Worm (Caenorhabditis elegans) whole organism, late embryonic: ENCODE measurements around the gene msp-40.

Source experiments
- C08G9.2 ChIP-seq: sonication (generic microtip); optimal IDR thresholded peaks from 2 replicates; lab custom pipeline; 2016; ENCODE audit warnings: mild to moderate bottlenecking, missing genetic modification characterization, moderate library complexity, missing compliant biosample characterization
- C38D4.7 ChIP-seq: fragments of 200-800 bp; sonication (Bioruptor generic); optimal IDR thresholded peaks from 2 replicates; lab custom pipeline; 2018; ENCODE audit warnings: mild to moderate bottlenecking, missing genetic modification characterization, moderate library complexity, missing compliant biosample characterization
- F13H6.1 ChIP-seq: sonication (generic microtip); optimal IDR thresholded peaks from 2 replicates; lab custom pipeline; 2016; ENCODE audit warnings: missing genetic modification characterization, missing compliant biosample characterization
- K09A11.1 ChIP-seq: sonication (generic microtip); optimal IDR thresholded peaks from 2 replicates; lab custom pipeline; 2017; ENCODE audit warnings: antibody characterized with exemption, mild to moderate bottlenecking, missing genetic modification characterization, missing compliant biosample characterization; ENCODE audit not compliant: insufficient read depth
- T23F11.4 ChIP-seq: fragments of 200-800 bp; sonication (Bioruptor generic); optimal IDR thresholded peaks from 2 replicates; lab custom pipeline; 2018; ENCODE audit warnings: mild to moderate bottlenecking, missing genetic modification characterization, missing compliant biosample characterization
- ahr-1 ChIP-seq: sonication (generic microtip); optimal IDR thresholded peaks from 2 replicates; lab custom pipeline; 2016; ENCODE audit warnings: missing genetic modification characterization, missing compliant biosample characterization
- ceh-14 ChIP-seq: sonication (generic microtip); optimal IDR thresholded peaks from 2 replicates; lab custom pipeline; 2016; ENCODE audit warnings: missing genotype, missing genetic modification characterization, missing compliant biosample characterization
- ceh-18 ChIP-seq: sonication (generic microtip); optimal IDR thresholded peaks from 2 replicates; lab custom pipeline; 2016; ENCODE audit warnings: missing genetic modification characterization, missing compliant biosample characterization
- ceh-2 ChIP-seq: sonication (generic microtip); optimal IDR thresholded peaks from 2 replicates; lab custom pipeline; 2016; ENCODE audit warnings: missing genotype, missing genetic modification characterization, missing compliant biosample characterization
- ceh-24 ChIP-seq: sonication (generic microtip); optimal IDR thresholded peaks from 2 replicates; lab custom pipeline; 2016; ENCODE audit warnings: mild to moderate bottlenecking, missing genetic modification characterization, missing compliant biosample characterization
- ceh-34 ChIP-seq: sonication (generic microtip); optimal IDR thresholded peaks from 2 replicates; lab custom pipeline; 2016; ENCODE audit warnings: mild to moderate bottlenecking, missing genetic modification characterization, missing compliant biosample characterization
- ceh-45 ChIP-seq: fragments of 200-800 bp; sonication (Bioruptor generic); IDR thresholded peaks from 2 replicates; pipeline ENCODE4 v1.3.6; 2022; ENCODE audit warnings: missing genetic modification reagents, missing genetic modification characterization, missing compliant biosample characterization
- ceh-48 ChIP-seq: sonication (generic microtip); optimal IDR thresholded peaks from 2 replicates; lab custom pipeline; 2016; ENCODE audit warnings: missing genetic modification characterization, inconsistent platforms, missing compliant biosample characterization
- ceh-6 ChIP-seq: fragments of 200-800 bp; sonication (Bioruptor generic); optimal IDR thresholded peaks from 2 replicates; lab custom pipeline; 2018; ENCODE audit warnings: mild to moderate bottlenecking, missing genetic modification characterization, missing compliant biosample characterization
- ceh-9 ChIP-seq: sonication (generic microtip); optimal IDR thresholded peaks from 2 replicates; lab custom pipeline; 2016; ENCODE audit warnings: mild to moderate bottlenecking, missing genetic modification characterization, inconsistent platforms, missing compliant biosample characterization
- che-1 ChIP-seq: sonication (generic microtip); optimal IDR thresholded peaks from 2 replicates; lab custom pipeline; 2016; ENCODE audit warnings: mild to moderate bottlenecking, missing genetic modification characterization, missing compliant biosample characterization
- dmd-4 ChIP-seq: sonication (generic microtip); optimal IDR thresholded peaks from 2 replicates; lab custom pipeline; 2016; ENCODE audit warnings: borderline replicate concordance, missing genetic modification characterization, missing compliant biosample characterization
- elt-2 ChIP-seq: sonication (generic microtip); optimal IDR thresholded peaks from 2 replicates; lab custom pipeline; 2016; ENCODE audit warnings: missing genetic modification reagents, missing genetic modification characterization, missing compliant biosample characterization
- eyg-1 ChIP-seq: sonication (generic microtip); optimal IDR thresholded peaks from 2 replicates; lab custom pipeline; 2016; ENCODE audit warnings: missing genotype, missing genetic modification characterization, missing compliant biosample characterization
- fax-1 ChIP-seq: sonication (generic microtip); optimal IDR thresholded peaks from 2 replicates; lab custom pipeline; 2016; ENCODE audit warnings: missing genotype, missing genetic modification characterization, missing compliant biosample characterization
- fkh-10 ChIP-seq: fragments of 150-350 bp; optimal IDR thresholded peaks from 2 replicates; lab custom pipeline; 2014; ENCODE audit warnings: missing biosample characterization, missing genetic modification reagents, missing genetic modification characterization
- fkh-6 ChIP-seq: sonication (generic microtip); optimal IDR thresholded peaks from 2 replicates; lab custom pipeline; 2016; ENCODE audit warnings: missing genetic modification characterization, missing compliant biosample characterization
- gmeb-2 ChIP-seq: sonication (generic microtip); optimal IDR thresholded peaks from 2 replicates; lab custom pipeline; 2016; ENCODE audit warnings: missing genetic modification characterization, inconsistent platforms, missing compliant biosample characterization
- hlh-13 ChIP-seq: fragments of 200-800 bp; sonication (Bioruptor generic); optimal IDR thresholded peaks from 2 replicates; lab custom pipeline; 2018; ENCODE audit warnings: mild to moderate bottlenecking, missing genetic modification characterization, missing compliant biosample characterization
- hlh-15 ChIP-seq: sonication (generic microtip); optimal IDR thresholded peaks from 2 replicates; lab custom pipeline; 2016; ENCODE audit warnings: missing genetic modification characterization, missing compliant biosample characterization
- hlh-6 ChIP-seq: sonication (generic microtip); optimal IDR thresholded peaks from 2 replicates; lab custom pipeline; 2016; ENCODE audit warnings: missing genotype, missing genetic modification characterization, missing compliant biosample characterization
- lim-6 ChIP-seq: sonication (generic microtip); optimal IDR thresholded peaks from 2 replicates; lab custom pipeline; 2016; ENCODE audit warnings: missing genetic modification characterization, missing compliant biosample characterization
- lin-11 ChIP-seq: fragments of 200-800 bp; sonication (Bioruptor generic); optimal IDR thresholded peaks from 2 replicates; lab custom pipeline; 2018; ENCODE audit warnings: mild to moderate bottlenecking, missing genetic modification characterization, missing compliant biosample characterization
- nfya-1 ChIP-seq: sonication (generic microtip); optimal IDR thresholded peaks from 2 replicates; lab custom pipeline; 2017; ENCODE audit warnings: missing genetic modification characterization, mild to moderate bottlenecking, missing compliant biosample characterization, antibody characterized with exemption, moderate library complexity
- npax-4 ChIP-seq: sonication (generic microtip); optimal IDR thresholded peaks from 2 replicates; lab custom pipeline; 2016; ENCODE audit warnings: missing genetic modification characterization, missing compliant biosample characterization
- odd-2 ChIP-seq: sonication (generic microtip); optimal IDR thresholded peaks from 2 replicates; lab custom pipeline; 2017; ENCODE audit warnings: antibody characterized with exemption, mild to moderate bottlenecking, missing genetic modification characterization, missing compliant biosample characterization
- pag-3 ChIP-seq: sonication (generic microtip); optimal IDR thresholded peaks from 2 replicates; lab custom pipeline; 2016; ENCODE audit warnings: missing compliant biosample characterization, missing genetic modification characterization, borderline replicate concordance
- pat-9 ChIP-seq: fragments of 200-800 bp; sonication (Bioruptor generic); optimal IDR thresholded peaks from 2 replicates; lab custom pipeline; 2018; ENCODE audit warnings: mild to moderate bottlenecking, missing genetic modification characterization, moderate library complexity, missing compliant biosample characterization
- pha-2 ChIP-seq: sonication (generic microtip); optimal IDR thresholded peaks from 2 replicates; lab custom pipeline; 2017; ENCODE audit warnings: mild to moderate bottlenecking, missing genetic modification characterization, missing compliant biosample characterization
- pqm-1 ChIP-seq: sonication (generic microtip); optimal IDR thresholded peaks from 2 replicates; lab custom pipeline; 2016; ENCODE audit warnings: missing genetic modification characterization, missing compliant biosample characterization
- pros-1 ChIP-seq: fragments of 150-350 bp; optimal IDR thresholded peaks from 2 replicates; lab custom pipeline; 2014; ENCODE audit warnings: missing biosample characterization, missing genetic modification reagents, missing genetic modification characterization
- rnt-1 ChIP-seq: sonication (generic microtip); optimal IDR thresholded peaks from 2 replicates; lab custom pipeline; 2016; ENCODE audit warnings: missing genetic modification characterization, missing compliant biosample characterization
- sdc-2 ChIP-seq: sonication (generic microtip); optimal IDR thresholded peaks from 2 replicates; lab custom pipeline; 2016; ENCODE audit warnings: missing genotype, missing genetic modification characterization, missing compliant biosample characterization
- sox-2 ChIP-seq: fragments of 200-800 bp; sonication (Bioruptor generic); IDR thresholded peaks from 2 replicates; pipeline ENCODE4 v1.3.6; 2022; ENCODE audit warnings: missing genetic modification reagents, missing genetic modification characterization, missing compliant biosample characterization
- syd-9 ChIP-seq: sonication (generic microtip); optimal IDR thresholded peaks from 2 replicates; lab custom pipeline; 2016; ENCODE audit warnings: mild to moderate bottlenecking, missing genetic modification characterization, moderate library complexity, missing compliant biosample characterization
- ttx-3 ChIP-seq: sonication (generic microtip); optimal IDR thresholded peaks from 2 replicates; lab custom pipeline; 2016; ENCODE audit warnings: missing genetic modification reagents, missing genetic modification characterization, missing compliant biosample characterization
- unc-42 ChIP-seq: sonication (generic microtip); optimal IDR thresholded peaks from 2 replicates; lab custom pipeline; 2016; ENCODE audit warnings: missing genotype, missing genetic modification characterization, missing compliant biosample characterization
- unc-55 ChIP-seq: sonication (generic microtip); optimal IDR thresholded peaks from 2 replicates; lab custom pipeline; 2017; ENCODE audit warnings: missing biosample characterization, missing genetic modification reagents, missing genetic modification characterization
- unc-86 ChIP-seq: sonication (generic microtip); optimal IDR thresholded peaks from 2 replicates; lab custom pipeline; 2016; ENCODE audit warnings: missing genetic modification characterization, missing compliant biosample characterization
- ztf-16 ChIP-seq: sonication (generic microtip); optimal IDR thresholded peaks from 2 replicates; lab custom pipeline; 2017; ENCODE audit warnings: missing genetic modification characterization, missing compliant biosample characterization

The msp-40 gene

ce11 chrII:4791272-4791671, 33.9 kb upstream of the msp-40 start, which contains the start of gene F26G1.1 (continued):
- TF ChIP-seq npax-4 (tag; lab: Kevin White, UChicago): peak; percentile 17
- TF ChIP-seq ceh-14 (tag; lab: Kevin White, UChicago): peak; percentile 83
- no peak for TF ChIP-seq pag-3 (tag; lab: Kevin White, UChicago)
- TF ChIP-seq T23F11.4 (GFP tag; lab: Kevin White, UChicago): no peak
- no peak for TF ChIP-seq pros-1 (tag; lab: Kevin White, UChicago)
- TF ChIP-seq hlh-6: no peak
- TF ChIP-seq elt-2 (tag; lab: Kevin White, UChicago): peak; percentile 97
- no peak for TF ChIP-seq unc-86 (tag; lab: Kevin White, UChicago)
- no peak for TF ChIP-seq hlh-13 (GFP tag; lab: Kevin White, UChicago)
- peak; percentile 63 for TF ChIP-seq F13H6.1 (tag; lab: Kevin White, UChicago)
- TF ChIP-seq che-1: peak; percentile 28
- TF ChIP-seq unc-42 (tag; lab: Kevin White, UChicago): peak; percentile 10
- TF ChIP-seq ceh-6 (GFP tag; lab: Kevin White, UChicago): no peak
- TF ChIP-seq rnt-1: peak; percentile 12
- peak; percentile 48 for TF ChIP-seq sdc-2 (tag; lab: Kevin White, UChicago)
- peak; percentile 14 for TF ChIP-seq fkh-6 (tag; lab: Kevin White, UChicago)
- no peak for TF ChIP-seq ceh-45 (GFP tag; lab: Robert Waterston, UW)
- no peak for TF ChIP-seq ceh-24 (tag; lab: Kevin White, UChicago)
- TF ChIP-seq pqm-1 (tag; lab: Kevin White, UChicago): no peak
- no peak for TF ChIP-seq fkh-10 (GFP tag; lab: Kevin White, UChicago)
- no peak for TF ChIP-seq eyg-1
- TF ChIP-seq hlh-15: no peak
- no peak for TF ChIP-seq ceh-9 (tag; lab: Kevin White, UChicago)
- no peak for TF ChIP-seq ceh-18 (tag; lab: Kevin White, UChicago)
- TF ChIP-seq gmeb-2 (tag; lab: Kevin White, UChicago): peak; percentile 24
- no peak for TF ChIP-seq odd-2
- TF ChIP-seq sox-2: no peak
- no peak for TF ChIP-seq dmd-4
- peak; percentile 29 for TF ChIP-seq ceh-34 (tag; lab: Kevin White, UChicago)
- peak; percentile 57 for TF ChIP-seq fax-1 (tag; lab: Kevin White, UChicago)
- no peak for TF ChIP-seq ceh-48 (tag; lab: Kevin White, UChicago)

DNA sequence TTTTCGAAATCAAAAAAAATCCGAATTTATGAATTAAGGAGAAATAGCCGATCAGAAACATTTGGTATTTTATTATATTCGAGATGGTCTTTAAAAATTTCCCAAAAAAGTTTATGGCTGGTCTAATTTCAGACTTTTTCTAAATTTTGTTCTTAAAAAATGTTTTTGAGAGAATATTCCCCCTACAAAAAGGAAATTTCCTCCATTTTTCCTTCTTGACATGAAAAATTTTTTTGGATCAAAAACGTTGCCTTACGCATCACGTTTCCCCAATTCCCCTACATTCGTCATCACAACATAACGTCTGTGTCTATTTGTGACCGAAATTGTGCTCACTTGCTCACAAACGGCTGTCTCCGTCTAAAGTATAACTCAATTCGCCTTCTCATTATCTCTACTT, 31.9 kb upstream of the msp-40 start:
- TF ChIP-seq lin-11 (tag; lab: Kevin White, UChicago) (no peak), ttx-3 (tag; lab: Kevin White, UChicago) (no peak), K09A11.1 (tag; lab: Kevin White, UChicago) (no peak), ceh-2 (tag; lab: Kevin White, UChicago) (no peak)

ce11 chrII:4795461-4795860, 29.8 kb upstream of the msp-40 start, which contains the start of gene C33F10.4:
Gene C33F10.4, plus strand, starts transcription at chrII:4795761.
- TF ChIP-seq ztf-16 (tag; lab: Kevin White, UChicago): no peak
- no peak for TF ChIP-seq hlh-15
- no peak for TF ChIP-seq ahr-1
- TF ChIP-seq elt-2 (tag; lab: Kevin White, UChicago): no peak
- no peak for TF ChIP-seq lim-6 (tag; lab: Kevin White, UChicago)
- TF ChIP-seq C08G9.2 (tag; lab: Kevin White, UChicago): no peak
- TF ChIP-seq unc-55 (GFP tag; lab: Kevin White, UChicago): no peak
- TF ChIP-seq pha-2 (tag; lab: Kevin White, UChicago): no peak
- no peak for TF ChIP-seq syd-9 (tag; lab: Kevin White, UChicago)
- TF ChIP-seq nfya-1 (tag; lab: Kevin White, UChicago): no peak
- TF ChIP-seq C38D4.7: no peak
- TF ChIP-seq pat-9 (tag; lab: Kevin White, UChicago): no peak
- no peak for TF ChIP-seq rnt-1
- no peak for TF ChIP-seq che-1
- no peak for TF ChIP-seq gmeb-2 (tag; lab: Kevin White, UChicago)
- no peak for TF ChIP-seq pros-1 (tag; lab: Kevin White, UChicago)
- no peak for TF ChIP-seq F13H6.1 (tag; lab: Kevin White, UChicago)
